Worm (Caenorhabditis elegans) whole organism, young adult: ENCODE results near the gene srh-186.

Source experiments
- aptf-3 ChIP-seq: fragments of 200-800 bp; sonication (Bioruptor generic); IDR thresholded peaks from 2 replicates; pipeline ENCODE4 v1.3.6; 2022; ENCODE audit warnings: missing genetic modification characterization, missing compliant biosample characterization
- ets-4 ChIP-seq: fragments of 200-800 bp; sonication (Bioruptor generic); optimal IDR thresholded peaks from 2 replicates; lab custom pipeline; 2018; ENCODE audit warnings: mild to moderate bottlenecking, missing genetic modification characterization, missing compliant biosample characterization
- hrde-1 ChIP-seq: sonication (generic microtip); optimal IDR thresholded peaks from 2 replicates; lab custom pipeline; 2016; ENCODE audit warnings: missing genetic modification characterization, mild to moderate bottlenecking, missing compliant biosample characterization, moderate library complexity, missing genotype, missing genetic modification reagents, borderline replicate concordance
- lin-40 ChIP-seq: sonication (generic microtip); optimal IDR thresholded peaks from 2 replicates; lab custom pipeline; 2016; ENCODE audit warnings: missing genetic modification characterization, mild to moderate bottlenecking, missing compliant biosample characterization, missing genotype, missing genetic modification reagents
- snpc-4 ChIP-seq, 5 experiments: fragments of 150-350 bp in 1 of 5; sonication (generic microtip) in 4 of 5; optimal IDR thresholded peaks; 2 replicates each; lab custom pipeline; 2014 to 2018; ENCODE audit warnings: missing genetic modification characterization in 5 of 5, missing biosample characterization in 3 of 5, antibody characterized with exemption in 2 of 5, mild to moderate bottlenecking in 2 of 5, missing compliant biosample characterization in 2 of 5, missing genotype in 2 of 5, moderate library complexity in 2 of 5, missing genetic modification reagents in 1 of 5

DNA sequence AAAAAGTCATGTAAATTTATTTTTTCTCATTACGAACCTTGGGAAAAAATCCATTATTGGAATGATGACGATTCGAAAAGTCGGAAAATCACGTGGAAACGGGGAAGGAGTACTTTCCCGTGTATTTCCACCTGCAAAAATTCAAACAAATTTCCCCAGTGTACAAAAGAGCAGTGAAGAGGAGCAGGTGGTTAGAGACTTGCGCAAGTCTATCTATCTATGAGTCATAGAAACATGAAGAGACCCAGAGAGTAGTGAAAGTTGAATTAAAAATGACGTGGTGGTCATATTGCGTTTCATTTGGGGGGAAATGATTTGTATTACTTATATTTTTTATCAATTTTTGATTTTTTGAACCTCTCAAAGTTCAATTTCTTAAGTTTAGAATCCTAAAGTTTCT, 44.8 kb downstream of the srh-186 start, which contains the start of gene nhr-50:
- no peak for TF ChIP-seq lin-40
- no peak for TF ChIP-seq snpc-4 (GFP tag; optimal IDR thresholded peaks at IDR 0.05; lab: Kevin White, UChicago)
- no peak for TF ChIP-seq snpc-4 (tag; optimal IDR thresholded peaks at IDR 0.05; lab: Kevin White, UChicago)
- no peak for TF ChIP-seq ets-4
- TF ChIP-seq hrde-1, result no peak
- no peak for TF ChIP-seq aptf-3 (GFP tag; lab: Robert Waterston, UW)
